Fruit fly (Drosophila melanogaster) whole organism, prepupa: ENCODE data around the gene CG32373.

ENCODE experiments used
- Blimp-1 ChIP-seq: fragments of 200-800 bp; sonication (Bioruptor generic); optimal IDR thresholded peaks from 3 replicates; lab custom pipeline; 2017; ENCODE audit warnings: missing biosample characterization, missing genetic modification characterization, mild to moderate bottlenecking, moderate library complexity, missing genetic modification reagents
- CG10631 ChIP-seq: fragments of 200-800 bp; sonication (Bioruptor generic); optimal IDR thresholded peaks from 2 replicates; lab custom pipeline; 2016; ENCODE audit warnings: missing biosample characterization, missing genetic modification characterization
- CG10669 ChIP-seq: fragments of 200-800 bp; sonication (Bioruptor generic); optimal IDR thresholded peaks from 3 replicates; lab custom pipeline; 2018; ENCODE audit warnings: missing biosample characterization, mild to moderate bottlenecking, missing genetic modification characterization, moderate library complexity
- CG11294 ChIP-seq: fragments of 200-800 bp; sonication (Bioruptor generic); IDR thresholded peaks from 2 replicates; pipeline ENCODE4 v1.3.6; 2022; ENCODE audit warnings: missing biosample characterization, missing genetic modification characterization
- CG11762 ChIP-seq: fragments of 200-800 bp; sonication (Bioruptor generic); optimal IDR thresholded peaks from 3 replicates; lab custom pipeline; 2016; ENCODE audit warnings: missing biosample characterization, missing genetic modification characterization; ENCODE audit not compliant: insufficient read depth
- CG11902 ChIP-seq: fragments of 200-800 bp; sonication (Bioruptor generic); optimal IDR thresholded peaks from 3 replicates; lab custom pipeline; 2016; ENCODE audit warnings: missing biosample characterization, missing genetic modification characterization
- CG15336 ChIP-seq: fragments of 200-800 bp; sonication (Bioruptor generic); IDR thresholded peaks from 2 replicates; pipeline ENCODE4 v1.3.6; 2022; ENCODE audit warnings: missing biosample characterization, missing genetic modification characterization
- CG1621 ChIP-seq: fragments of 200-800 bp; sonication (Bioruptor generic); optimal IDR thresholded peaks from 3 replicates; lab custom pipeline; 2018; ENCODE audit warnings: missing biosample characterization, mild to moderate bottlenecking, missing genetic modification characterization
- CG16779 ChIP-seq: fragments of 200-800 bp; sonication (Bioruptor generic); optimal IDR thresholded peaks from 3 replicates; lab custom pipeline; 2017; ENCODE audit warnings: missing biosample characterization, mild to moderate bottlenecking, missing genetic modification characterization
- CG31627 ChIP-seq: fragments of 200-800 bp; sonication (Bioruptor generic); optimal IDR thresholded peaks from 3 replicates; lab custom pipeline; 2016; ENCODE audit warnings: missing biosample characterization, missing genetic modification characterization
- CG32006 ChIP-seq: fragments of 200-800 bp; sonication (Bioruptor generic); optimal IDR thresholded peaks from 3 replicates; lab custom pipeline; 2017; ENCODE audit warnings: missing biosample characterization, mild to moderate bottlenecking, missing genetic modification characterization
- CG34406 ChIP-seq: fragments of 200-800 bp; sonication (Bioruptor generic); optimal IDR thresholded peaks from 3 replicates; lab custom pipeline; 2016; ENCODE audit warnings: missing biosample characterization, missing genetic modification characterization
- CG3919 ChIP-seq: fragments of 200-800 bp; sonication (Bioruptor generic); optimal IDR thresholded peaks from 3 replicates; lab custom pipeline; 2016; ENCODE audit warnings: missing biosample characterization, missing genetic modification characterization
- CG4318 ChIP-seq: fragments of 200-800 bp; sonication (Bioruptor generic); optimal IDR thresholded peaks from 3 replicates; lab custom pipeline; 2017; ENCODE audit warnings: missing biosample characterization, mild to moderate bottlenecking, missing genetic modification characterization
- CG6163 ChIP-seq: fragments of 200-800 bp; sonication (Bioruptor generic); IDR thresholded peaks from 3 replicates; pipeline ENCODE4 v1.3.6; 2022; ENCODE audit warnings: missing biosample characterization, missing genetic modification characterization
- CG6276 ChIP-seq: fragments of 200-800 bp; sonication (Bioruptor generic); optimal IDR thresholded peaks from 2 replicates; lab custom pipeline; 2017; ENCODE audit warnings: missing biosample characterization, mild to moderate bottlenecking, missing genetic modification characterization
- CG6792 ChIP-seq: fragments of 200-800 bp; sonication (Bioruptor generic); optimal IDR thresholded peaks from 3 replicates; lab custom pipeline; 2016; ENCODE audit warnings: missing biosample characterization, missing genetic modification characterization
- CG6808 ChIP-seq: fragments of 200-800 bp; sonication (Bioruptor generic); optimal IDR thresholded peaks from 3 replicates; lab custom pipeline; 2017; ENCODE audit warnings: missing biosample characterization, missing genetic modification characterization, mild to moderate bottlenecking, moderate library complexity, missing genetic modification reagents
- CG6854 ChIP-seq: fragments of 200-800 bp; sonication (Bioruptor generic); optimal IDR thresholded peaks from 2 replicates; lab custom pipeline; 2017; ENCODE audit warnings: missing biosample characterization, mild to moderate bottlenecking, missing genetic modification characterization
- CG7368 ChIP-seq: fragments of 200-800 bp; sonication (Bioruptor generic); optimal IDR thresholded peaks from 3 replicates; lab custom pipeline; 2016; ENCODE audit warnings: missing biosample characterization, missing genetic modification characterization
- CG8119 ChIP-seq: fragments of 200-800 bp; sonication (Bioruptor generic); IDR thresholded peaks from 3 replicates; pipeline ENCODE4 v1.3.6; 2022; ENCODE audit warnings: missing biosample characterization, missing genetic modification characterization
- CG8319 ChIP-seq: fragments of 200-800 bp; sonication (Bioruptor generic); optimal IDR thresholded peaks from 3 replicates; lab custom pipeline; 2016; ENCODE audit warnings: missing biosample characterization, missing genetic modification characterization
- CG8632 ChIP-seq: fragments of 200-800 bp; sonication (Bioruptor generic); optimal IDR thresholded peaks from 3 replicates; lab custom pipeline; 2016; ENCODE audit warnings: missing biosample characterization, missing genetic modification characterization
- CG9139 ChIP-seq: fragments of 200-800 bp; sonication (Bioruptor generic); optimal IDR thresholded peaks from 3 replicates; lab custom pipeline; 2017; ENCODE audit warnings: missing biosample characterization, mild to moderate bottlenecking, missing genetic modification characterization
- Eip75B ChIP-seq: fragments of 200-800 bp; sonication (Bioruptor generic); optimal IDR thresholded peaks from 3 replicates; lab custom pipeline; 2016; ENCODE audit warnings: missing biosample characterization, missing genetic modification characterization
- Eip78C ChIP-seq: fragments of 200-800 bp; sonication (Bioruptor generic); peaks from one replicate; lab custom pipeline; 2016; ENCODE audit warnings: missing biosample characterization, missing genetic modification characterization
- Ets21C ChIP-seq: fragments of 200-800 bp; sonication (Bioruptor generic); optimal IDR thresholded peaks from 3 replicates; lab custom pipeline; 2016; ENCODE audit warnings: missing biosample characterization, missing genetic modification characterization
- Gug ChIP-seq: fragments of 200-800 bp; sonication (Bioruptor generic); IDR thresholded peaks from 2 replicates; pipeline ENCODE4 v1.3.6; 2022; ENCODE audit warnings: missing biosample characterization, missing genetic modification characterization
- Hr38 ChIP-seq: sonication (Bioruptor generic); optimal IDR thresholded peaks from 2 replicates; lab custom pipeline; 2016; ENCODE audit warnings: missing biosample characterization, missing genetic modification characterization
- Hr39 ChIP-seq: fragments of 200-800 bp; sonication (Bioruptor generic); optimal IDR thresholded peaks from 2 replicates; lab custom pipeline; 2016; ENCODE audit warnings: missing biosample characterization, missing genetic modification characterization
- Hr4 ChIP-seq: fragments of 200-800 bp; sonication (Bioruptor generic); optimal IDR thresholded peaks from 3 replicates; lab custom pipeline; 2016; ENCODE audit warnings: missing biosample characterization, missing genetic modification characterization
- Lpt ChIP-seq: fragments of 200-800 bp; sonication (Bioruptor generic); optimal IDR thresholded peaks from 3 replicates; lab custom pipeline; 2016; ENCODE audit warnings: missing biosample characterization, missing genetic modification characterization
- Met ChIP-seq: fragments of 200-800 bp; sonication (Bioruptor generic); optimal IDR thresholded peaks from 3 replicates; lab custom pipeline; 2016; ENCODE audit warnings: missing biosample characterization, missing genetic modification characterization
- OdsH ChIP-seq: fragments of 200-800 bp; sonication (Bioruptor generic); optimal IDR thresholded peaks from 3 replicates; lab custom pipeline; 2016; ENCODE audit warnings: missing biosample characterization, missing genetic modification characterization
- Smox ChIP-seq: fragments of 200-800 bp; sonication (Bioruptor generic); optimal IDR thresholded peaks from 3 replicates; lab custom pipeline; 2016; ENCODE audit warnings: missing biosample characterization, missing genetic modification characterization
- Sox102F ChIP-seq: fragments of 200-800 bp; sonication (Bioruptor generic); optimal IDR thresholded peaks from 2 replicates; lab custom pipeline; 2016; ENCODE audit warnings: missing biosample characterization, mild to moderate bottlenecking, missing genetic modification characterization
- Sox14 ChIP-seq: fragments of 200-800 bp; sonication (Bioruptor generic); optimal IDR thresholded peaks from 3 replicates; lab custom pipeline; 2016; ENCODE audit warnings: missing biosample characterization, missing genetic modification characterization
- Sox15 ChIP-seq: fragments of 200-800 bp; sonication (Bioruptor generic); optimal IDR thresholded peaks from 3 replicates; lab custom pipeline; 2016; ENCODE audit warnings: missing biosample characterization, missing genetic modification characterization
- achi ChIP-seq: fragments of 200-800 bp; sonication (Bioruptor generic); optimal IDR thresholded peaks from 3 replicates; lab custom pipeline; 2016; ENCODE audit warnings: missing biosample characterization, missing genetic modification characterization
- dac ChIP-seq: fragments of 200-800 bp; sonication (Bioruptor generic); optimal IDR thresholded peaks from 2 replicates; lab custom pipeline; 2017; ENCODE audit warnings: missing biosample characterization, mild to moderate bottlenecking, missing genetic modification characterization
- dsx ChIP-seq: fragments of 200-800 bp; optimal IDR thresholded peaks from 3 replicates; lab custom pipeline; 2019; ENCODE audit warnings: missing biosample characterization, mild to moderate bottlenecking, missing genetic modification characterization, moderate library complexity; ENCODE audit not compliant: poor library complexity, severe bottlenecking
- esn ChIP-seq: fragments of 200-800 bp; sonication (Bioruptor generic); optimal IDR thresholded peaks from 2 replicates; lab custom pipeline; 2016; ENCODE audit warnings: missing biosample characterization, mild to moderate bottlenecking, missing genetic modification characterization, moderate library complexity
- fd59A ChIP-seq: fragments of 200-800 bp; sonication (Bioruptor generic); optimal IDR thresholded peaks from 2 replicates; lab custom pipeline; 2017; ENCODE audit warnings: missing biosample characterization, mild to moderate bottlenecking, missing genetic modification characterization, missing genetic modification reagents
- fd85E ChIP-seq: fragments of 200-800 bp; sonication (Bioruptor generic); optimal IDR thresholded peaks from 3 replicates; lab custom pipeline; 2016; ENCODE audit warnings: missing biosample characterization, missing genetic modification characterization
- lz ChIP-seq: fragments of 200-800 bp; sonication (Bioruptor generic); optimal IDR thresholded peaks from 3 replicates; lab custom pipeline; 2016; ENCODE audit warnings: missing biosample characterization, missing genetic modification characterization
- net ChIP-seq: fragments of 200-800 bp; sonication (Bioruptor generic); optimal IDR thresholded peaks from 3 replicates; lab custom pipeline; 2016; ENCODE audit warnings: missing biosample characterization, missing genetic modification characterization
- pdm3 ChIP-seq: fragments of 200-800 bp; sonication (Bioruptor generic); optimal IDR thresholded peaks from 3 replicates; lab custom pipeline; 2016; ENCODE audit warnings: missing biosample characterization, missing genetic modification characterization
- spab ChIP-seq: fragments of 200-800 bp; sonication (Bioruptor generic); optimal IDR thresholded peaks from 2 replicates; lab custom pipeline; 2017; ENCODE audit warnings: missing biosample characterization, mild to moderate bottlenecking, missing genetic modification characterization, missing genetic modification reagents
- topi ChIP-seq: fragments of 200-800 bp; sonication (Bioruptor generic); optimal IDR thresholded peaks from 3 replicates; lab custom pipeline; 2016; ENCODE audit warnings: missing biosample characterization, missing genetic modification characterization
- vri ChIP-seq: fragments of 200-800 bp; sonication (Bioruptor generic); optimal IDR thresholded peaks from 3 replicates; lab custom pipeline; 2016; ENCODE audit warnings: missing biosample characterization, mild to moderate bottlenecking, missing genetic modification characterization

CG32373 gene

dm6 chr3L:7611229-7611628, 39.1 kb upstream of the CG32373 start (continued):
- no peak for TF ChIP-seq fd85E (GFP tag; lab: Kevin White, UChicago)
- TF ChIP-seq CG6808 (GFP tag; lab: Kevin White, UChicago): no peak
- no peak for TF ChIP-seq CG6854 (GFP tag; lab: Kevin White, UChicago)

- peak; percentile 77 for TF ChIP-seq lz (GFP tag; lab: Kevin White, UChicago)
- no peak for TF ChIP-seq Blimp-1 (GFP tag; lab: Kevin White, UChicago)
- TF ChIP-seq CG4318 (GFP tag; lab: Kevin White, UChicago): peak; percentile 13
- peak; percentile 71 for TF ChIP-seq vri (GFP tag; lab: Kevin White, UChicago)
- TF ChIP-seq CG8119 (GFP tag; lab: Robert Waterston, UW): peak; percentile 49; the same call in 1 of the 3 replicates
- no peak for TF ChIP-seq Lpt (GFP tag; lab: Kevin White, UChicago)
- TF ChIP-seq CG11902 (GFP tag; lab: Kevin White, UChicago): peak; percentile 63
- peak; percentile 43 for TF ChIP-seq fd59A (GFP tag; lab: Kevin White, UChicago)
- peak; percentile 66 for TF ChIP-seq CG15336 (GFP tag; lab: Robert Waterston, UW)
- TF ChIP-seq CG10669 (GFP tag; lab: Kevin White, UChicago): peak; percentile 64
- peak; percentile 74 for TF ChIP-seq CG3919 (GFP tag; lab: Kevin White, UChicago)
- TF ChIP-seq Gug (GFP tag; lab: Robert Waterston, UW): peak; percentile 27; the same call in 1 of the 2 replicates
- TF ChIP-seq Eip75B (GFP tag; lab: Kevin White, UChicago): peak; percentile 76
- TF ChIP-seq CG34406: peak; percentile 72
- TF ChIP-seq CG6792: peak; percentile 70
- TF ChIP-seq Hr4: peak; percentile 69
- peak; percentile 30 for TF ChIP-seq CG8319 (GFP tag; lab: Kevin White, UChicago)
- TF ChIP-seq Smox (GFP tag; lab: Kevin White, UChicago): peak; percentile 75
- TF ChIP-seq Hr38 (GFP tag; lab: Kevin White, UChicago): no peak
- TF ChIP-seq Met (GFP tag; lab: Kevin White, UChicago): peak; percentile 86
- peak; percentile 58 for TF ChIP-seq CG8632 (GFP tag; lab: Kevin White, UChicago)
- TF ChIP-seq Ets21C (GFP tag; lab: Kevin White, UChicago): peak; percentile 70
- peak; percentile 42 for TF ChIP-seq CG7368 (GFP tag; lab: Kevin White, UChicago)
- TF ChIP-seq achi: peak; percentile 69
- TF ChIP-seq OdsH (GFP tag; lab: Kevin White, UChicago): peak; percentile 69
- TF ChIP-seq pdm3 (GFP tag; lab: Kevin White, UChicago): peak; percentile 71
- TF ChIP-seq CG9139 (GFP tag; lab: Kevin White, UChicago): peak; percentile 37
- TF ChIP-seq fd85E (GFP tag; lab: Kevin White, UChicago): no peak
- peak; percentile 39 for TF ChIP-seq spab (GFP tag; lab: Kevin White, UChicago)
- peak; percentile 80 for TF ChIP-seq CG6163 (GFP tag; lab: Robert Waterston, UW)
- TF ChIP-seq Sox102F (GFP tag; lab: Kevin White, UChicago): peak; percentile 76
- no peak for TF ChIP-seq CG6854 (GFP tag; lab: Kevin White, UChicago)
- TF ChIP-seq net (GFP tag; lab: Kevin White, UChicago): peak; percentile 69
- peak; percentile 64 for TF ChIP-seq CG32006 (GFP tag; lab: Kevin White, UChicago)
- peak; percentile 74 for TF ChIP-seq Sox14
- TF ChIP-seq CG11294 (GFP tag; lab: Robert Waterston, UW): no peak
- TF ChIP-seq topi (GFP tag; lab: Kevin White, UChicago): peak; percentile 82
- TF ChIP-seq Hr39 (GFP tag; lab: Kevin White, UChicago): peak; percentile 84
- TF ChIP-seq CG10631 (GFP tag; lab: Kevin White, UChicago): peak; percentile 69
- peak; percentile 58 for TF ChIP-seq CG1621
- peak; percentile 41 for TF ChIP-seq Sox15 (GFP tag; lab: Kevin White, UChicago)
- peak; percentile 93 for TF ChIP-seq Eip78C (GFP tag; lab: Kevin White, UChicago)
- TF ChIP-seq esn: peak; percentile 86
- TF ChIP-seq CG31627 (GFP tag; lab: Kevin White, UChicago): peak; percentile 81
- peak; percentile 32 for TF ChIP-seq CG6276 (GFP tag; lab: Kevin White, UChicago)
- peak; percentile 47 for TF ChIP-seq CG11762
- TF ChIP-seq dac (GFP tag; lab: Kevin White, UChicago): no peak
- peak; percentile 42 for TF ChIP-seq dsx (GFP tag; lab: Kevin White, UChicago)
- no peak for TF ChIP-seq CG16779 (tag; lab: Kevin White, UChicago)
Measured at dm6 chr3L:7614226-7614625, 36.1 kb upstream of the CG32373 start.
